In genomic region chrX:7319053-7319702, dm6 we compare ENCODE assay signal across 4 fruit fly cellular contexts.
TF ChIP-seq lines count a peak whose summit lies in the region.

No protein-coding gene starts in this region.

TF ChIP-seq in whole organism, adult, 20 proteins besides CTCF, POLR2A, EP300 and RAD21 (continued from another document):
- TF ChIP-seq Hr96 (GFP tag; optimal IDR thresholded peaks at IDR 0.05; lab: Kevin White, UChicago), result no peak

TF ChIP-seq in whole organism, embryonic, 481 proteins besides CTCF, POLR2A, EP300 and RAD21 (continued from another document and continues in another):
- TF ChIP-seq Sin3A (optimal IDR thresholded peaks at IDR 0.05; lab: Kevin White, UChicago) (no peak), Dip3 (GFP tag; optimal IDR thresholded peaks at IDR 0.05; lab: Kevin White, UChicago) (no peak), pzg (GFP tag; optimal IDR thresholded peaks at IDR 0.05; lab: Kevin White, UChicago) (no peak), CG14441 (GFP tag; IDR thresholded peaks at IDR 0.05; lab: Robert Waterston, UW) (no peak), shn (GFP tag; optimal IDR thresholded peaks at IDR 0.05; lab: Kevin White, UChicago) (peak; percentile 61), Nf-YB (GFP tag; optimal IDR thresholded peaks at IDR 0.05; lab: Kevin White, UChicago) (peak; percentile 67), H15 (GFP tag; IDR thresholded peaks at IDR 0.05; lab: Robert Waterston, UW) (0 out of 3 replicates have a peak, but pooled peaks have one; percentile 40), CG11085 (GFP tag; IDR thresholded peaks at IDR 0.05; lab: Robert Waterston, UW) (no peak), CG8388 (GFP tag; optimal IDR thresholded peaks at IDR 0.05; lab: Kevin White, UChicago) (peak; percentile 90), caup (GFP tag; optimal IDR thresholded peaks at IDR 0.05; lab: Kevin White, UChicago; ENCODE audit: severe bottlenecking) (no peak), jigr1 (GFP tag; IDR thresholded peaks at IDR 0.05; lab: Robert Waterston, UW) (peak; percentile 13; the same call in 1 of the 3 replicates), CG14710 (tag; optimal IDR thresholded peaks at IDR 0.05; lab: Kevin White, UChicago) (peak; percentile 93), sima (GFP tag; optimal IDR thresholded peaks at IDR 0.05; lab: Kevin White, UChicago) (peak; percentile 25), stc (GFP tag; IDR thresholded peaks at IDR 0.05; lab: Robert Waterston, UW) (peak; percentile 49), Blimp-1 (GFP tag; optimal IDR thresholded peaks at IDR 0.05; lab: Kevin White, UChicago) (peak; percentile 87), klu (GFP tag; IDR thresholded peaks at IDR 0.05; lab: Robert Waterston, UW) (no peak), CG18476 (GFP tag; optimal IDR thresholded peaks at IDR 0.05; lab: Kevin White, UChicago) (peak; percentile 64), amos (GFP tag; IDR thresholded peaks at IDR 0.05; lab: Robert Waterston, UW; ENCODE audit: partially characterized antibody) (no peak), sna (GFP tag; IDR thresholded peaks at IDR 0.05; lab: Robert Waterston, UW; ENCODE audit: partially characterized antibody) (no peak), Awh (GFP tag; IDR thresholded peaks at IDR 0.05; lab: Robert Waterston, UW) (peak; percentile 38; the same call in 1 of the 2 replicates), pnt (GFP tag; optimal IDR thresholded peaks at IDR 0.05; lab: Kevin White, UChicago) (peak; percentile 69), Xbp1 (GFP tag; optimal IDR thresholded peaks at IDR 0.05; lab: Kevin White, UChicago) (peak; percentile 81), Hr3 (GFP tag; optimal IDR thresholded peaks at IDR 0.05; lab: Kevin White, UChicago) (peak; percentile 72), grn (GFP tag; optimal IDR thresholded peaks at IDR 0.05; lab: Kevin White, UChicago) (no peak), CG13296 (GFP tag; optimal IDR thresholded peaks at IDR 0.05; lab: Kevin White, UChicago) (no peak), bab2 (GFP tag; optimal IDR thresholded peaks at IDR 0.05; lab: Kevin White, UChicago) (peak; percentile 38), CG13624 (GFP tag; optimal IDR thresholded peaks at IDR 0.05; lab: Kevin White, UChicago) (peak; percentile 23), CG30020 (tag; optimal IDR thresholded peaks at IDR 0.05; lab: Kevin White, UChicago) (peak; percentile 51), CG4424 (GFP tag; optimal IDR thresholded peaks at IDR 0.05; lab: Kevin White, UChicago) (peak; percentile 84), fd64A (GFP tag; optimal IDR thresholded peaks at IDR 0.05; lab: Kevin White, UChicago) (peak; percentile 50), vnd (GFP tag; IDR thresholded peaks at IDR 0.05; lab: Robert Waterston, UW; ENCODE audit: partially characterized antibody) (no peak), D19A (tag; optimal IDR thresholded peaks at IDR 0.05; lab: Kevin White, UChicago) (peak; percentile 84), CG11695 (GFP tag; IDR thresholded peaks at IDR 0.05; lab: Robert Waterston, UW) (peak; percentile 68; the same call in 2 of the 3 replicates), ab (GFP tag; optimal IDR thresholded peaks at IDR 0.05; lab: Kevin White, UChicago) (no peak), inv (GFP tag; IDR thresholded peaks at IDR 0.05; lab: Robert Waterston, UW; ENCODE audit: partially characterized antibody) (no peak), Nf-YC (tag; optimal IDR thresholded peaks at IDR 0.05; lab: Kevin White, UChicago) (no peak), CG11696 (GFP tag; IDR thresholded peaks at IDR 0.05; lab: Robert Waterston, UW) (0 out of 2 replicates have a peak, but pooled peaks have one; percentile 18), CG10267 (tag; optimal IDR thresholded peaks at IDR 0.05; lab: Kevin White, UChicago) (peak; percentile 85), tio (GFP tag; optimal IDR thresholded peaks at IDR 0.05; lab: Kevin White, UChicago) (peak; percentile 85), CG1233 (GFP tag; optimal IDR thresholded peaks at IDR 0.05; lab: Kevin White, UChicago) (peak; percentile 81), trh (GFP tag; optimal IDR thresholded peaks at IDR 0.05; lab: Kevin White, UChicago) (peak; percentile 52), nmo (GFP tag; optimal IDR thresholded peaks at IDR 0.05; lab: Kevin White, UChicago) (peak; percentile 93)

TF ChIP-seq in whole organism, prepupa, 60 proteins besides CTCF, POLR2A, EP300 and RAD21 (continued from another document):
- no peak for TF ChIP-seq fkh (GFP tag; optimal IDR thresholded peaks at IDR 0.05; lab: Kevin White, UChicago)
- TF ChIP-seq esn (GFP tag; optimal IDR thresholded peaks at IDR 0.05; lab: Kevin White, UChicago), result peak; percentile 90
- TF ChIP-seq Lpt (GFP tag; optimal IDR thresholded peaks at IDR 0.05; lab: Kevin White, UChicago), result peak; percentile 59
- TF ChIP-seq CG6854 (GFP tag; optimal IDR thresholded peaks at IDR 0.05; lab: Kevin White, UChicago), result no peak
- TF ChIP-seq OdsH (GFP tag; optimal IDR thresholded peaks at IDR 0.05; lab: Kevin White, UChicago), result peak; percentile 88
- peak; percentile 90 for TF ChIP-seq Sox102F (GFP tag; optimal IDR thresholded peaks at IDR 0.05; lab: Kevin White, UChicago)
- TF ChIP-seq CG11294 (GFP tag; IDR thresholded peaks at IDR 0.05; lab: Robert Waterston, UW), result peak; percentile 30; the same call in 1 of the 2 replicates
- peak; percentile 86 for TF ChIP-seq CG3032 (tag; optimal IDR thresholded peaks at IDR 0.05; lab: Kevin White, UChicago)
- peak; percentile 55 to 74 for TF ChIP-seq ss (GFP tag; optimal IDR thresholded peaks at IDR 0.05; lab: Kevin White, UChicago)
- peak; percentile 76 to 88 for TF ChIP-seq salr (GFP tag; optimal IDR thresholded peaks at IDR 0.05; lab: Kevin White, UChicago)
- TF ChIP-seq CG10669 (GFP tag; optimal IDR thresholded peaks at IDR 0.05; lab: Kevin White, UChicago), result peak; percentile 88
- peak; percentile 87 for TF ChIP-seq Eip75B (GFP tag; optimal IDR thresholded peaks at IDR 0.05; lab: Kevin White, UChicago)
- peak; percentile 90 for TF ChIP-seq lz (GFP tag; optimal IDR thresholded peaks at IDR 0.05; lab: Kevin White, UChicago)
- peak; percentile 66 for TF ChIP-seq eg (GFP tag; IDR thresholded peaks at IDR 0.05; lab: Robert Waterston, UW)
- TF ChIP-seq dac (GFP tag; optimal IDR thresholded peaks at IDR 0.05; lab: Kevin White, UChicago), result peak; percentile 50
- peak; percentile 89 for TF ChIP-seq CG31627 (GFP tag; optimal IDR thresholded peaks at IDR 0.05; lab: Kevin White, UChicago)
- peak; percentile 62 for TF ChIP-seq CG16779 (tag; optimal IDR thresholded peaks at IDR 0.05; lab: Kevin White, UChicago)
- TF ChIP-seq CG11902 (GFP tag; optimal IDR thresholded peaks at IDR 0.05; lab: Kevin White, UChicago), result peak; percentile 64
- TF ChIP-seq CG8632 (GFP tag; optimal IDR thresholded peaks at IDR 0.05; lab: Kevin White, UChicago), result peak; percentile 79
- TF ChIP-seq Eip93F (GFP tag; optimal IDR thresholded peaks at IDR 0.05; lab: Kevin White, UChicago), result no peak
- peak; percentile 65 for TF ChIP-seq vri (GFP tag; optimal IDR thresholded peaks at IDR 0.05; lab: Kevin White, UChicago)
- peak; percentile 74 for TF ChIP-seq CG1621 (tag; optimal IDR thresholded peaks at IDR 0.05; lab: Kevin White, UChicago)
- peak; percentile 86 for TF ChIP-seq Hr4 (GFP tag; optimal IDR thresholded peaks at IDR 0.05; lab: Kevin White, UChicago)
- peak; percentile 90 for TF ChIP-seq CG10631 (GFP tag; optimal IDR thresholded peaks at IDR 0.05; lab: Kevin White, UChicago)
- TF ChIP-seq CG8119 (GFP tag; IDR thresholded peaks at IDR 0.05; lab: Robert Waterston, UW), result peak; percentile 77; the same call in 2 of the 3 replicates
- peak; percentile 95 for TF ChIP-seq Eip78C (GFP tag; lab: Kevin White, UChicago)
- TF ChIP-seq CG6163 (GFP tag; IDR thresholded peaks at IDR 0.05; lab: Robert Waterston, UW), result peak; percentile 70
- peak; percentile 90 for TF ChIP-seq Smox (GFP tag; optimal IDR thresholded peaks at IDR 0.05; lab: Kevin White, UChicago)
- TF ChIP-seq acj6 (GFP tag; optimal IDR thresholded peaks at IDR 0.05; lab: Kevin White, UChicago), result peak; percentile 88
- TF ChIP-seq CG34406 (GFP tag; optimal IDR thresholded peaks at IDR 0.05; lab: Kevin White, UChicago), result peak; percentile 81
- no peak for TF ChIP-seq fd85E (GFP tag; optimal IDR thresholded peaks at IDR 0.05; lab: Kevin White, UChicago)
- peak; percentile 86 for TF ChIP-seq cyc (GFP tag; optimal IDR thresholded peaks at IDR 0.05; lab: Kevin White, UChicago)
- peak; percentile 89 for TF ChIP-seq Hr39 (GFP tag; optimal IDR thresholded peaks at IDR 0.05; lab: Kevin White, UChicago)
- TF ChIP-seq Sox15 (GFP tag; optimal IDR thresholded peaks at IDR 0.05; lab: Kevin White, UChicago), result peak; percentile 76
- TF ChIP-seq Ets96B (tag; optimal IDR thresholded peaks at IDR 0.05; lab: Kevin White, UChicago), result peak; percentile 85
- peak; percentile 85 for TF ChIP-seq achi (GFP tag; optimal IDR thresholded peaks at IDR 0.05; lab: Kevin White, UChicago)
- TF ChIP-seq pdm3 (GFP tag; optimal IDR thresholded peaks at IDR 0.05; lab: Kevin White, UChicago), result peak; percentile 89
- peak; percentile 63 for TF ChIP-seq CG6276 (GFP tag; optimal IDR thresholded peaks at IDR 0.05; lab: Kevin White, UChicago)
- no peak for TF ChIP-seq Hr38 (GFP tag; optimal IDR thresholded peaks at IDR 0.05; lab: Kevin White, UChicago)
- peak; percentile 85 for TF ChIP-seq CG6808 (GFP tag; optimal IDR thresholded peaks at IDR 0.05; lab: Kevin White, UChicago)
- TF ChIP-seq CG3919 (GFP tag; optimal IDR thresholded peaks at IDR 0.05; lab: Kevin White, UChicago), result peak; percentile 87

TF ChIP-seq in whole organism, wandering third instar larva, 38 proteins besides CTCF, POLR2A, EP300 and RAD21 (continued from another document):
- TF ChIP-seq Hr78 (GFP tag; optimal IDR thresholded peaks at IDR 0.05; lab: Kevin White, UChicago), result no peak
- TF ChIP-seq Sp1 (GFP tag; optimal IDR thresholded peaks at IDR 0.05; lab: Kevin White, UChicago), result peak; percentile 86
- TF ChIP-seq sage (GFP tag; optimal IDR thresholded peaks at IDR 0.05; lab: Kevin White, UChicago), result peak; percentile 44
- TF ChIP-seq OdsH (GFP tag; optimal IDR thresholded peaks at IDR 0.05; lab: Kevin White, UChicago), result peak; percentile 83
- peak; percentile 54 for TF ChIP-seq sv (GFP tag; optimal IDR thresholded peaks at IDR 0.05; lab: Kevin White, UChicago)
- peak; percentile 86 for TF ChIP-seq fru (GFP tag; optimal IDR thresholded peaks at IDR 0.05; lab: Kevin White, UChicago)
- TF ChIP-seq usp (GFP tag; optimal IDR thresholded peaks at IDR 0.05; lab: Kevin White, UChicago), result no peak
- no peak for TF ChIP-seq Dif (GFP tag; optimal IDR thresholded peaks at IDR 0.05; lab: Kevin White, UChicago; ENCODE audit: partially characterized antibody)
- TF ChIP-seq foxo (GFP tag; optimal IDR thresholded peaks at IDR 0.05; lab: Kevin White, UChicago), result peak in 1 of 2 experiments; percentile 89
- peak; percentile 72 for TF ChIP-seq tai (GFP tag; optimal IDR thresholded peaks at IDR 0.05; lab: Kevin White, UChicago)
- TF ChIP-seq Hnf4 (GFP tag; optimal IDR thresholded peaks at IDR 0.05; lab: Kevin White, UChicago), result peak; percentile 74
